Worm (Caenorhabditis elegans): ENCODE measurements around the gene srg-40.

DNA sequence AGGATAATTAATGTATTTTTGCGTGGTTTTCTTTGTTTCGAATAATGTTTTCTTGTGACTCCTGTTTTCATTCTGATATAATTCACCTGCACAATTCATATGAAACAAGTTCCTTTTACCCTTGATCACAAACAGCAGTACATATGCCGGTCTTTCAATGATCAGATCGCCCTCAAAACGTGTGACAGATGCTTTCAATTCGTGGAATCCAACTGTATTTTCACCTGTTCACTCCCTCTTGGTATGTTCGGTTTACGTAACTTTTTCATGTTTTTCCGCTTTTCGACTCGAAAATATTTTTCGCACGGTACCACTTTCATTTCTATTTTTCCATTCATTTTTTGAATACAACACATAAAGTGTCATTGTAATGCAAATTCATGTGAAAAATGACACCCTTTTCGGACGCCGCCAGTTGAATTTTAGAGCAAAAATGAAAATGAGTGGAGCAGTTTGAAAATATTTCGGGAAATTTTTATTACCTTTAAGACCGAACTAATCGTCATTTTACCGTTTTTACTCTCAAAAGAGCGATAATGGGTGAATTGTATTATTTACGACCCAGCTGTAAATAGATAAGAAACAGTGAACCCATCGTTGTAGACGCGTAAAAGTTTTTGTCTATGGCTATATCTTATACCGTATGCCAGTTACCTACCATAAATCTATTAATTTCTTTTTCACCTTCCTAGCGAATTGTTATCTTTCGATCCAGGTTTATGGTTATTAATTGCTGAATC is 37.6 kb upstream of the srg-40 start, which contains the start of gene K10D6.4:
- TF ChIP-seq nhr-43 (tag; optimal IDR thresholded peaks at IDR 0.05; ENCODE audit: poor library complexity, severe bottlenecking) (no peak), ama-1 (optimal IDR thresholded peaks at IDR 0.05) (no peak), aly-2 (tag; optimal IDR thresholded peaks at IDR 0.05) (no peak), ceh-82 (tag; optimal IDR thresholded peaks at IDR 0.05) (no peak), nhr-76 (tag; optimal IDR thresholded peaks at IDR 0.05) (no peak), R02D3.7 (tag; optimal IDR thresholded peaks at IDR 0.05) (no peak), nhr-23 (tag; optimal IDR thresholded peaks at IDR 0.05) (no peak), nhr-77 (tag; optimal IDR thresholded peaks at IDR 0.05) (no peak), pha-4 (tag; optimal IDR thresholded peaks at IDR 0.05) (no peak), nhr-12 (tag; optimal IDR thresholded peaks at IDR 0.05) (no peak), nhr-237 (tag; optimal IDR thresholded peaks at IDR 0.05) (no peak), fos-1 (tag; optimal IDR thresholded peaks at IDR 0.05) (no peak), unc-39 (tag; optimal IDR thresholded peaks at IDR 0.05) (no peak), zag-1 (tag; optimal IDR thresholded peaks at IDR 0.05) (no peak)
